Fruit fly (Drosophila melanogaster) whole organism: ENCODE data around the gene sloth2.

ENCODE experiments used
- CG8478 ChIP-seq: fragments of >200 bp; optimal IDR thresholded peaks from 2 replicates; lab custom pipeline; 2018; ENCODE audit warnings: inconsistent platforms
- EcR ChIP-seq, 2 experiments: fragments of >200 bp; optimal IDR thresholded peaks; 2 replicates each; lab custom pipeline; 2017; ENCODE audit warnings: missing biosample characterization in 2 of 2, missing genetic modification characterization in 2 of 2, missing genetic modification reagents in 2 of 2
- pan ChIP-seq: fragments of >200 bp; optimal IDR thresholded peaks from 2 replicates; lab custom pipeline; 2017
- psq ChIP-seq: fragments of >200 bp; optimal IDR thresholded peaks from 2 replicates; lab custom pipeline; 2017
- usp ChIP-seq: fragments of >200 bp; optimal IDR thresholded peaks from 2 replicates; lab custom pipeline; 2017; ENCODE audit warnings: missing biosample characterization, missing genetic modification characterization, mixed read lengths

DNA sequence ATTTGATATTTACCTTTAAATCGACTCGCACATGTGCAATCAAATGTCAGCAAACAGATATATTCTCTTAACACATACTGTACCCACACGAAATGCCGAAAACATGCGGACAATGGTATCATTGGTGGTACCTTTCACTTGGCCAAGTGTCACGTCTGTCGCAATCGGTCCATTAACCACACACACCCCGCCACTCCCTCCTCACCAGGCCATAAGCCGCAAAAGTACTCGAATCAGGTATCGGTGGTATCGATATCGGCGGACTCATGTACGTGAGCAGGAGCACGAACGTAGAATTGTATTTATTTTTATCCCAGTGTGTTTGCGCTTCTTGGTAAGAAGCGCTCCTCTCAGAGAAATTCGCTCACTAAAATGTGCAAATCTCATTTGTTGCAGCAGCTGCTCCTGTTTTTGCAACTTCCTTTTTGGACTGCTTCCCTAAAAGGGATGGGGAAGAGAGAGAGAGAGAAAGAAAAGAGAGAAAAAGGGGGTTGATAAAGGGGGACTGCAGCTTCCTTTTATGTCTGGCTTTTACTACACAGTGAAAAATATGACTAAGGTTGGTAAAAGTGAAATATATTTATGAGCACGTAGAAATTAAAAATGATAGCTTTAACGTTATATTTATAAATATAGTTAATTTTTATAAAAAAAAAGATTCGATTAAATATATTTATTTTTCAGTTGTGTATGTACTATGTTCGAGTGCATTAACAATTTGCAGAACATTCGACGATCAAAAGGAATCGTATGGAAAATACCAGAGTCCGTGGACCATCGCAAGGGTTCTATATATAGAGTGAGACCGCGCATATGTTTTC is 27.4 kb upstream of the sloth2 start:
- no peak for TF ChIP-seq pan (lab: Kevin White, UChicago)
- TF ChIP-seq psq (lab: Kevin White, UChicago): no peak
- no peak for TF ChIP-seq CG8478 (lab: Kevin White, UChicago)
- TF ChIP-seq EcR (GFP tag; optimal IDR thresholded peaks at IDR 0.05; lab: Kevin White, UChicago): no peak
- TF ChIP-seq usp (GFP tag; lab: Kevin White, UChicago): no peak
